Worm (Caenorhabditis elegans) whole organism, L2 larva: ENCODE results near the gene F59A6.4.

ENCODE experiments used
- C34F6.9 ChIP-seq: fragments of 150-350 bp; optimal IDR thresholded peaks from 2 replicates; lab custom pipeline; 2014; ENCODE audit warnings: missing biosample characterization, missing genetic modification characterization
- F13H6.1 ChIP-seq: sonication (generic microtip); optimal IDR thresholded peaks from 2 replicates; lab custom pipeline; 2016; ENCODE audit warnings: missing genetic modification characterization, missing compliant biosample characterization
- R02D3.7 ChIP-seq: fragments of 150-350 bp; optimal IDR thresholded peaks from 2 replicates; lab custom pipeline; 2014; ENCODE audit warnings: missing biosample characterization, missing genetic modification characterization
- Y55F3AM.14 ChIP-seq: fragments of 200-800 bp; sonication (Bioruptor generic); optimal IDR thresholded peaks from 2 replicates; lab custom pipeline; 2018; ENCODE audit warnings: mild to moderate bottlenecking, missing genetic modification characterization, missing compliant biosample characterization
- ZK546.5 ChIP-seq: sonication (generic microtip); optimal IDR thresholded peaks from 2 replicates; lab custom pipeline; 2017; ENCODE audit warnings: missing biosample characterization, missing genetic modification characterization
- alr-1 ChIP-seq: fragments of 150-350 bp; optimal IDR thresholded peaks from 2 replicates; lab custom pipeline; 2014; ENCODE audit warnings: missing biosample characterization, missing genetic modification characterization
- aly-2 ChIP-seq: fragments of 150-350 bp; optimal IDR thresholded peaks from 2 replicates; lab custom pipeline; 2014; ENCODE audit warnings: missing biosample characterization, missing genetic modification characterization
- ama-1 ChIP-seq: fragments of 150-350 bp; optimal IDR thresholded peaks from 2 replicates; lab custom pipeline; 2018; ENCODE audit warnings: inconsistent platforms
- blmp-1 ChIP-seq: sonication (generic microtip); optimal IDR thresholded peaks from 2 replicates; lab custom pipeline; 2017; ENCODE audit warnings: missing genetic modification characterization, mild to moderate bottlenecking, missing compliant biosample characterization, antibody characterized with exemption, moderate library complexity; ENCODE audit not compliant: insufficient read depth
- ceh-16 ChIP-seq: fragments of 150-350 bp; optimal IDR thresholded peaks from 2 replicates; lab custom pipeline; 2014; ENCODE audit warnings: missing biosample characterization, missing genetic modification characterization
- crh-2 ChIP-seq: sonication (generic microtip); optimal IDR thresholded peaks from 2 replicates; lab custom pipeline; 2017; ENCODE audit warnings: missing biosample characterization, missing genetic modification characterization
- dmd-4 ChIP-seq: sonication (generic microtip); optimal IDR thresholded peaks from 2 replicates; lab custom pipeline; 2017; ENCODE audit warnings: missing biosample characterization, missing genetic modification characterization
- egl-27 ChIP-seq: sonication (generic microtip); optimal IDR thresholded peaks from 3 replicates; lab custom pipeline; 2017; ENCODE audit warnings: missing biosample characterization, missing genetic modification reagents, missing genetic modification characterization
- fos-1 ChIP-seq: fragments of 150-350 bp; optimal IDR thresholded peaks from 2 replicates; lab custom pipeline; 2014; ENCODE audit warnings: missing biosample characterization, missing genetic modification characterization
- gmeb-1 ChIP-seq: fragments of 150-350 bp; optimal IDR thresholded peaks from 2 replicates; lab custom pipeline; 2014; ENCODE audit warnings: missing biosample characterization, missing genetic modification characterization
- lin-11 ChIP-seq: fragments of 150-350 bp; sonication (generic microtip); optimal IDR thresholded peaks from 2 replicates; lab custom pipeline; 2014; ENCODE audit warnings: missing biosample characterization, missing genetic modification characterization, inconsistent platforms, mixed read lengths
- lin-13 ChIP-seq: fragments of 150-350 bp; optimal IDR thresholded peaks from 2 replicates; lab custom pipeline; 2014; ENCODE audit warnings: missing biosample characterization, missing genetic modification reagents, missing genetic modification characterization
- lin-39 ChIP-seq: fragments of 150-350 bp; optimal IDR thresholded peaks from 2 replicates; lab custom pipeline; 2014; ENCODE audit warnings: missing biosample characterization, missing genetic modification reagents, missing genetic modification characterization
- lsy-2 ChIP-seq, 2 experiments: fragments of 150-350 bp in 1 of 2; sonication (generic microtip) in 1 of 2; optimal IDR thresholded peaks; 2 replicates each; lab custom pipeline; 2014 to 2017; ENCODE audit warnings: missing biosample characterization in 2 of 2, missing genetic modification characterization in 2 of 2
- mab-5 ChIP-seq: fragments of 150-350 bp; optimal IDR thresholded peaks from 2 replicates; lab custom pipeline; 2014; ENCODE audit warnings: missing biosample characterization, missing genetic modification characterization
- mdl-1 ChIP-seq, 2 experiments: fragments of 150-350 bp in 1 of 2; sonication (generic microtip) in 1 of 2; optimal IDR thresholded peaks; 2 replicates each; lab custom pipeline; 2017; ENCODE audit warnings: missing biosample characterization in 2 of 2, missing genetic modification characterization in 2 of 2
- nhr-10 ChIP-seq: sonication (generic microtip); optimal IDR thresholded peaks from 2 replicates; lab custom pipeline; 2017; ENCODE audit warnings: missing biosample characterization, missing genetic modification characterization
- nhr-129 ChIP-seq: fragments of 150-350 bp; optimal IDR thresholded peaks from 2 replicates; lab custom pipeline; 2014; ENCODE audit warnings: missing biosample characterization, missing genetic modification characterization
- nhr-21 ChIP-seq: fragments of 150-350 bp; optimal IDR thresholded peaks from 2 replicates; lab custom pipeline; 2014; ENCODE audit warnings: missing biosample characterization, missing genetic modification characterization
- nhr-23 ChIP-seq: fragments of 150-350 bp; optimal IDR thresholded peaks from 2 replicates; lab custom pipeline; 2014; ENCODE audit warnings: missing biosample characterization, missing genetic modification reagents, missing genetic modification characterization
- nhr-237 ChIP-seq: fragments of 150-350 bp; optimal IDR thresholded peaks from 2 replicates; lab custom pipeline; 2014; ENCODE audit warnings: missing biosample characterization, missing genetic modification characterization
- nhr-25 ChIP-seq: fragments of 150-350 bp; sonication (generic microtip); optimal IDR thresholded peaks from 3 replicates; lab custom pipeline; 2014; ENCODE audit warnings: missing biosample characterization, missing genetic modification characterization
- peb-1 ChIP-seq: fragments of 150-350 bp; optimal IDR thresholded peaks from 2 replicates; lab custom pipeline; 2014; ENCODE audit warnings: missing biosample characterization, missing genetic modification characterization
- sem-4 ChIP-seq: fragments of 150-350 bp; optimal IDR thresholded peaks from 2 replicates; lab custom pipeline; 2014; ENCODE audit warnings: missing biosample characterization, missing genetic modification reagents, missing genetic modification characterization
- skn-1 ChIP-seq: sonication (generic microtip); optimal IDR thresholded peaks from 2 replicates; lab custom pipeline; 2017; ENCODE audit warnings: missing biosample characterization, missing genetic modification characterization
- sma-3 ChIP-seq: sonication (generic microtip); optimal IDR thresholded peaks from 2 replicates; lab custom pipeline; 2016; ENCODE audit warnings: missing genetic modification reagents, missing genetic modification characterization, missing compliant biosample characterization
- sma-9 ChIP-seq, 2 experiments: fragments of 150-350 bp in 1 of 2; sonication (generic microtip) in 1 of 2; optimal IDR thresholded peaks; 2 replicates each; lab custom pipeline; 2014 to 2016; ENCODE audit warnings: missing genetic modification characterization in 2 of 2, mild to moderate bottlenecking in 1 of 2, missing biosample characterization in 1 of 2, missing compliant biosample characterization in 1 of 2, missing genetic modification reagents in 1 of 2, moderate library complexity in 1 of 2
- snpc-4 ChIP-seq: fragments of 150-350 bp; optimal IDR thresholded peaks from 2 replicates; lab custom pipeline; 2014; ENCODE audit warnings: missing biosample characterization, missing genetic modification characterization
- unc-55 ChIP-seq: fragments of 150-350 bp; sonication (generic microtip); optimal IDR thresholded peaks from 3 replicates; lab custom pipeline; 2014; ENCODE audit warnings: missing biosample characterization, missing genetic modification reagents, missing genetic modification characterization
- unc-62 ChIP-seq: fragments of 150-350 bp; optimal IDR thresholded peaks from 2 replicates; lab custom pipeline; 2014; ENCODE audit warnings: missing biosample characterization, missing genetic modification reagents, missing genetic modification characterization
- zag-1 ChIP-seq: fragments of 150-350 bp; optimal IDR thresholded peaks from 2 replicates; lab custom pipeline; 2014; ENCODE audit warnings: missing biosample characterization, missing genetic modification characterization
- ztf-4 ChIP-seq: fragments of 150-350 bp; optimal IDR thresholded peaks from 2 replicates; lab custom pipeline; 2014; ENCODE audit warnings: missing biosample characterization, missing genetic modification characterization

The F59A6.4 gene

DNA sequence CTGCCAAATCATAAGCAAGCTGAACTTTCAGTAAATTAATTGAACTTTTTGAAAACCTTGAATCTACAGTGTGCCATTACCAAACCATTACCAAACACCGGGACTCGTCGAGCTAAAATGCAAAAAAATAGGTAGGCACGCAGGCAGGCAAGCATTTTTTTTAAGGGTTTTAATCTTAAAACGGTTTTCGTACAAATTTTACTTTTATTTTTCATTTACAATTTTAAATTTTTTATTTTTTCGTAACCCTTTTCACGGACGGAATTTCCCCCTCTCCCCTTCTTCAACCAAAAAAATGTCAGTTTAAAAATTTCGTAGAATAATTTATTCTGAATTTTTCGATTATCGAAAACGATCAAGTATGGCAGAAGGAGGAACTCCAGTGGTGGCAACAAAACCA is 9.5 kb downstream of the F59A6.4 start, which contains the start of gene F59A6.2:
F59A6.2 (plus strand) TSS at position 301 of the 400 bp plus-strand sequence.
- TF ChIP-seq dmd-4 (tag; lab: Kevin White, UChicago) (no peak), alr-1 (tag; lab: Kevin White, UChicago) (no peak), R02D3.7 (tag; lab: Kevin White, UChicago) (no peak), mab-5 (tag; lab: Kevin White, UChicago) (no peak)

DNA sequence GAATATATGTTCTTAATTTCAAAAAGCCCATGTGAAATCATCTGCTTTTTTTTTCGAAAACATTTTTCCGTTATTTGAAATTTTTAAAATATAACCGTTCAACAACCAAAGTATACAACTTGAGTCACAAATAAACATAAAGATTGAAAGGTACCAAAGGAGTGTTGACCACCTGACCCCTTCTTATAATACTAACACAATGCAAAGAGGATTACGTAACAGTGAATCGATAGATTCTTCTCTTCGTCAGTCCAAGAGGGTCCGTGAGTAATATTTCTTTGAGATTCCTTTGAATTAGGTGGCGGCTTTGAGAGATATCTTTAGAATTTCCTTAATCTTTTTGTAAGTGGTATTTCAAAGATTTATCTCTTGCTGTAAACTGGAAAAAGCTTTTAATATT is 11.3 kb downstream of the F59A6.4 start:
- TF ChIP-seq Y55F3AM.14: no peak
- TF ChIP-seq blmp-1 (tag; lab: Kevin White, UChicago): no peak
- TF ChIP-seq lsy-2 (tag; optimal IDR thresholded peaks at IDR 0.05; lab: Kevin White, UChicago): no peak
- TF ChIP-seq mdl-1 (tag; optimal IDR thresholded peaks at IDR 0.05; lab: Kevin White, UChicago): no peak
- no peak for TF ChIP-seq nhr-237 (tag; lab: Kevin White, UChicago)
- no peak for TF ChIP-seq sem-4 (tag; lab: Kevin White, UChicago)
- no peak for TF ChIP-seq nhr-25 (tag; lab: Kevin White, UChicago)
- TF ChIP-seq dmd-4 (tag; lab: Kevin White, UChicago): no peak
- no peak for TF ChIP-seq aly-2 (tag; lab: Kevin White, UChicago)
- TF ChIP-seq nhr-21 (tag; lab: Kevin White, UChicago): no peak
- no peak for TF ChIP-seq nhr-10 (tag; lab: Kevin White, UChicago)
- TF ChIP-seq lin-11 (tag; lab: Kevin White, UChicago): no peak
- TF ChIP-seq crh-2 (tag; lab: Kevin White, UChicago): no peak
- TF ChIP-seq snpc-4 (tag; lab: Kevin White, UChicago): no peak
- no peak for TF ChIP-seq ZK546.5 (tag; lab: Kevin White, UChicago)
- TF ChIP-seq sma-3 (GFP tag; lab: Kevin White, UChicago): no peak
- no peak for TF ChIP-seq skn-1 (tag; lab: Kevin White, UChicago)

DNA sequence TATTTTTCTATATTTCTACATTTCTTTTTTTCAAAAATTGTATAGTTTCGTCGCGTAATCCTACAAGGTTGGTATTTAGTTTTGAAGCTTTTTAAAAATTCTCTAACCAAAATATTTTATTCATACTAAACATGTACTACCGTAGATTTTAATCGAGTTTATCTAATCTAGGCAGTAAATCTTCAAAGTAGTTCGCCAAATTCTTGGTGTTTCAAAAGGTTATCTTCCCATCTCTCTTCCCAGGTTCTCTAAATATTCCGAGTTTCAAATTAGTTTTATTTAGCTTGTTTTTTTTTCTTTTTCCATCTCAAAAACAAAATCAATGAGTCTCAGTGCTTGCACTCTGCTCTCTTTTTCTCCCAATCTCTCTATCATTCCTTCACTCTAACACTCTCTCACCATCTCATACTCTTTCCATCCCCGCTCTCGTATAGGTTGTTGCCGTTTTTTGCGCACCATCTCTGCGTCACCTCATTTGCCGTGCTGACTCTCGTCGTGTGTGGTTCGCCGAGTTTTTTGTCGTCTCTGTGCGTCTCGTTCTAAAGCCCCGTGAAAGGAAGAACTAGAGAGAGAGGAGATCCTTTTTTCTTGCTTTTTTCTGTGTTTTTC is 12.2 kb downstream of the F59A6.4 start:
- TF ChIP-seq lin-39 (no peak), F13H6.1 (peak; percentile 68), egl-27 (peak; percentile 74), unc-55 (peak; percentile 72), mab-5 (tag; lab: Kevin White, UChicago) (peak; percentile 56), ama-1 (peak; percentile 1), zag-1 (peak; percentile 57), nhr-23 (tag; lab: Kevin White, UChicago) (no peak), snpc-4 (tag; lab: Kevin White, UChicago) (peak; percentile 51), sem-4 (tag; lab: Kevin White, UChicago) (peak; percentile 59), unc-62 (no peak), gmeb-1 (tag; lab: Kevin White, UChicago) (peak; percentile 14), ceh-16 (tag; lab: Kevin White, UChicago) (peak; percentile 69), crh-2 (tag; lab: Kevin White, UChicago) (peak; percentile 66), sma-3 (GFP tag; lab: Kevin White, UChicago) (peak; percentile 18), nhr-21 (tag; lab: Kevin White, UChicago) (peak; percentile 31), sma-9 (GFP tag; optimal IDR thresholded peaks at IDR 0.05; lab: Kevin White, UChicago) (peak; percentile 36), sma-9 (tag; optimal IDR thresholded peaks at IDR 0.05; lab: Kevin White, UChicago) (no peak), nhr-25 (tag; lab: Kevin White, UChicago) (peak; percentile 58), ztf-4 (no peak), C34F6.9 (tag; lab: Kevin White, UChicago) (peak; percentile 91), nhr-129 (tag; lab: Kevin White, UChicago) (peak; percentile 82), peb-1 (no peak), nhr-10 (tag; lab: Kevin White, UChicago) (no peak), fos-1 (tag; lab: Kevin White, UChicago) (peak; percentile 81), mdl-1 (tag; optimal IDR thresholded peaks at IDR 0.05; lab: Kevin White, UChicago) (peak in 1 of 2 experiments; percentile 26), lsy-2 (tag; optimal IDR thresholded peaks at IDR 0.05; lab: Kevin White, UChicago) (peak; percentile 21 to 76), Y55F3AM.14 (peak; percentile 80), lin-13 (peak; percentile 32)
